Worm (Caenorhabditis elegans) whole organism, mixed stage, embryonic: ENCODE data around the gene W06B4.1.

Experiments
- blmp-1 ChIP-seq: fragments of 150-350 bp; optimal IDR thresholded peaks from 2 replicates; lab custom pipeline; 2014; ENCODE audit warnings: missing biosample characterization, missing genetic modification characterization
- ceh-39 ChIP-seq: fragments of 150-350 bp; optimal IDR thresholded peaks from 2 replicates; lab custom pipeline; 2014; ENCODE audit warnings: missing biosample characterization, missing genetic modification characterization
- ceh-43 ChIP-seq: fragments of 200-800 bp; sonication (Bioruptor generic); optimal IDR thresholded peaks from 2 replicates; lab custom pipeline; 2018; ENCODE audit warnings: mild to moderate bottlenecking, missing genetic modification characterization, moderate library complexity, missing compliant biosample characterization
- ceh-83 ChIP-seq: fragments of 200-800 bp; sonication (Bioruptor generic); optimal IDR thresholded peaks from 2 replicates; lab custom pipeline; 2018; ENCODE audit warnings: mild to moderate bottlenecking, missing genetic modification characterization, missing compliant biosample characterization
- ces-1 ChIP-seq: fragments of 150-350 bp; optimal IDR thresholded peaks from 2 replicates; lab custom pipeline; 2014; ENCODE audit warnings: missing biosample characterization, missing genetic modification reagents, missing genetic modification characterization
- drap-1 ChIP-seq: fragments of 200-800 bp; sonication (Bioruptor generic); optimal IDR thresholded peaks from 3 replicates; lab custom pipeline; 2018; ENCODE audit warnings: mild to moderate bottlenecking, missing genetic modification characterization, missing compliant biosample characterization
- elt-1 ChIP-seq: sonication (generic microtip); optimal IDR thresholded peaks from 2 replicates; lab custom pipeline; 2017; ENCODE audit warnings: missing genetic modification characterization, mild to moderate bottlenecking, missing compliant biosample characterization, antibody characterized with exemption, moderate library complexity, borderline replicate concordance; ENCODE audit not compliant: insufficient read depth
- elt-3 ChIP-seq: fragments of 150-350 bp; optimal IDR thresholded peaks from 2 replicates; lab custom pipeline; 2014; ENCODE audit warnings: missing biosample characterization, missing genetic modification characterization
- ham-2 ChIP-seq: fragments of 200-800 bp; sonication (Bioruptor generic); optimal IDR thresholded peaks from 2 replicates; lab custom pipeline; 2018; ENCODE audit warnings: mild to moderate bottlenecking, missing genetic modification characterization, missing compliant biosample characterization
- hlh-1 ChIP-seq: fragments of 150-350 bp; optimal IDR thresholded peaks from 2 replicates; lab custom pipeline; 2014; ENCODE audit warnings: missing biosample characterization, missing genetic modification reagents, missing genetic modification characterization
- lsy-2 ChIP-seq: fragments of 150-350 bp; optimal IDR thresholded peaks from 2 replicates; lab custom pipeline; 2014; ENCODE audit warnings: missing biosample characterization, missing genetic modification characterization
- mab-5 ChIP-seq: fragments of 150-350 bp; optimal IDR thresholded peaks from 2 replicates; lab custom pipeline; 2014; ENCODE audit warnings: missing biosample characterization, missing genetic modification characterization
- mep-1 ChIP-seq: fragments of 150-350 bp; optimal IDR thresholded peaks from 2 replicates; lab custom pipeline; 2017; ENCODE audit warnings: missing biosample characterization, missing genetic modification reagents, missing genetic modification characterization, inconsistent platforms
- mls-2 ChIP-seq: sonication (generic microtip); optimal IDR thresholded peaks from 2 replicates; lab custom pipeline; 2016; ENCODE audit warnings: mild to moderate bottlenecking, missing genetic modification characterization, moderate library complexity, missing compliant biosample characterization
- nhr-12 ChIP-seq: fragments of 150-350 bp; optimal IDR thresholded peaks from 2 replicates; lab custom pipeline; 2014; ENCODE audit warnings: missing biosample characterization, missing genetic modification characterization
- nhr-2 ChIP-seq: fragments of 150-350 bp; optimal IDR thresholded peaks from 2 replicates; lab custom pipeline; 2014; ENCODE audit warnings: missing biosample characterization, missing genetic modification characterization
- nhr-237 ChIP-seq: fragments of 150-350 bp; optimal IDR thresholded peaks from 2 replicates; lab custom pipeline; 2014; ENCODE audit warnings: missing biosample characterization, missing genetic modification characterization
- nhr-28 ChIP-seq: fragments of 150-350 bp; optimal IDR thresholded peaks from 2 replicates; lab custom pipeline; 2014; ENCODE audit warnings: missing biosample characterization, missing genetic modification characterization
- pha-4 ChIP-seq: fragments of 150-350 bp; optimal IDR thresholded peaks from 2 replicates; lab custom pipeline; 2018; ENCODE audit warnings: missing biosample characterization, missing genetic modification reagents, missing genetic modification characterization
- sem-2 ChIP-seq: fragments of 200-800 bp; sonication (Bioruptor generic); optimal IDR thresholded peaks from 2 replicates; lab custom pipeline; 2018; ENCODE audit warnings: mild to moderate bottlenecking, missing genetic modification characterization, missing compliant biosample characterization
- snpc-4 ChIP-seq: fragments of 150-350 bp; optimal IDR thresholded peaks from 2 replicates; lab custom pipeline; 2014; ENCODE audit warnings: missing biosample characterization, missing genetic modification characterization
- sptf-1 ChIP-seq: sonication (generic microtip); optimal IDR thresholded peaks from 2 replicates; lab custom pipeline; 2017; ENCODE audit warnings: mild to moderate bottlenecking, missing genetic modification characterization, moderate library complexity, missing compliant biosample characterization
- tbx-8 ChIP-seq: fragments of 200-800 bp; sonication (Bioruptor generic); optimal IDR thresholded peaks from 2 replicates; lab custom pipeline; 2018; ENCODE audit warnings: mild to moderate bottlenecking, missing genetic modification characterization, moderate library complexity, missing compliant biosample characterization
- unc-62 ChIP-seq: fragments of 150-350 bp; optimal IDR thresholded peaks from 2 replicates; lab custom pipeline; 2014; ENCODE audit warnings: missing biosample characterization, missing genetic modification reagents, missing genetic modification characterization
- zip-8 ChIP-seq: fragments of 150-350 bp; optimal IDR thresholded peaks from 2 replicates; lab custom pipeline; 2014; ENCODE audit warnings: missing biosample characterization, missing genetic modification characterization
- ztf-11 ChIP-seq: fragments of 150-350 bp; optimal IDR thresholded peaks from 2 replicates; lab custom pipeline; 2014; ENCODE audit warnings: missing biosample characterization, missing genetic modification characterization

Gene W06B4.1

ce11 chrII:4470972-4471645, at the start of gene W06B4.1:
TSS of gene W06B4.1 (plus strand) at chrII:4471595.
- TF ChIP-seq zip-8 (tag; lab: Kevin White, UChicago) (no peak), pha-4 (tag; lab: Kevin White, UChicago) (no peak), drap-1 (GFP tag; lab: Kevin White, UChicago) (no peak), mls-2 (no peak), ceh-83 (GFP tag; lab: Kevin White, UChicago) (no peak), lsy-2 (tag; lab: Kevin White, UChicago) (no peak), ces-1 (no peak), nhr-28 (no peak), ceh-39 (tag; lab: Kevin White, UChicago) (no peak), nhr-237 (no peak), snpc-4 (tag; lab: Kevin White, UChicago) (no peak), nhr-12 (tag; lab: Kevin White, UChicago) (no peak), ceh-43 (GFP tag; lab: Kevin White, UChicago) (no peak), sptf-1 (tag; lab: Kevin White, UChicago) (no peak), tbx-8 (GFP tag; lab: Kevin White, UChicago) (no peak), mep-1 (tag; lab: Kevin White, UChicago) (no peak), nhr-2 (tag; lab: Kevin White, UChicago) (no peak)
- TF ChIP-seq, all 35 proteins: peak for 0

ce11 chrII:4424807-4425206, 46.6 kb upstream of the W06B4.1 start, which contains the start of the genes dcaf-13 and toe-1:
TSS of gene dcaf-13 (minus strand) at chrII:4424902.
TSS of gene toe-1 (plus strand) at chrII:4425167.
- TF ChIP-seq ces-1 (peak; percentile 54), mls-2 (no peak)

ce11 chrII:4428121-4428520, 43.3 kb upstream of the W06B4.1 start:
- TF ChIP-seq lsy-2 (tag; lab: Kevin White, UChicago) (no peak), nhr-28 (no peak), ztf-11 (no peak), nhr-2 (tag; lab: Kevin White, UChicago) (no peak), unc-62 (GFP tag; lab: Kevin White, UChicago) (no peak), snpc-4 (tag; lab: Kevin White, UChicago) (no peak)

- TF ChIP-seq tbx-8 (GFP tag; lab: Kevin White, UChicago), result no peak
- TF ChIP-seq ceh-43 (GFP tag; lab: Kevin White, UChicago), result no peak
- TF ChIP-seq mep-1 (tag; lab: Kevin White, UChicago), result no peak
- no peak for TF ChIP-seq elt-1 (tag; lab: Kevin White, UChicago)
- no peak for TF ChIP-seq lsy-2 (tag; lab: Kevin White, UChicago)
- TF ChIP-seq ztf-11, result no peak
- TF ChIP-seq elt-3 (tag; lab: Kevin White, UChicago), result no peak
- no peak for TF ChIP-seq ces-1
Observed at ce11 chrII:4433146-4433545, 38.2 kb upstream of the W06B4.1 start, which contains the start of gene nhr-109. TSS of gene nhr-109 (plus strand) at chrII:4433367.

- no peak for TF ChIP-seq blmp-1 (tag; lab: Kevin White, UChicago)
Observed at ce11 chrII:4434278-4434677, 37.1 kb upstream of the W06B4.1 start.

ce11 chrII:4435134-4435533, 36.3 kb upstream of the W06B4.1 start, which contains the start of gene nhr-273:
TSS of gene nhr-273 (plus strand) at chrII:4435300.
- TF ChIP-seq hlh-1 (tag; lab: Kevin White, UChicago) (no peak), mls-2 (no peak), mab-5 (tag; lab: Kevin White, UChicago) (no peak), ham-2 (GFP tag; lab: Kevin White, UChicago) (no peak), sptf-1 (tag; lab: Kevin White, UChicago) (no peak), elt-1 (tag; lab: Kevin White, UChicago) (no peak), ceh-43 (GFP tag; lab: Kevin White, UChicago) (no peak), snpc-4 (tag; lab: Kevin White, UChicago) (no peak), tbx-8 (GFP tag; lab: Kevin White, UChicago) (no peak), mep-1 (tag; lab: Kevin White, UChicago) (no peak), unc-62 (GFP tag; lab: Kevin White, UChicago) (no peak), nhr-237 (no peak), ces-1 (no peak), drap-1 (GFP tag; lab: Kevin White, UChicago) (no peak)

- TF ChIP-seq tbx-8 (GFP tag; lab: Kevin White, UChicago), result no peak
- no peak for TF ChIP-seq blmp-1 (tag; lab: Kevin White, UChicago)
- no peak for TF ChIP-seq sem-2 (GFP tag; lab: Kevin White, UChicago)
- no peak for TF ChIP-seq nhr-12 (tag; lab: Kevin White, UChicago)
- TF ChIP-seq hlh-1 (tag; lab: Kevin White, UChicago), result no peak
- no peak for TF ChIP-seq ceh-83 (GFP tag; lab: Kevin White, UChicago)
- no peak for TF ChIP-seq sptf-1 (tag; lab: Kevin White, UChicago)
- no peak for TF ChIP-seq drap-1 (GFP tag; lab: Kevin White, UChicago)
- TF ChIP-seq ztf-11, result no peak
- TF ChIP-seq, all 35 proteins: peak for 0
Observed at ce11 chrII:4438601-4439000, 32.8 kb upstream of the W06B4.1 start, which contains the start of gene nhr-16. TSS of gene nhr-16 (plus strand) at chrII:4438805.
